Fruit fly (Drosophila melanogaster) whole organism, wandering third instar larva: ENCODE results near the gene ppk26.

Source experiments
- Abd-B ChIP-seq: fragments of >200 bp; optimal IDR thresholded peaks from 2 replicates; lab custom pipeline; 2017; ENCODE audit warnings: missing biosample characterization, missing genetic modification characterization
- CG9705 ChIP-seq: fragments of 200-800 bp; sonication (Bioruptor generic); optimal IDR thresholded peaks from 2 replicates; lab custom pipeline; 2018; ENCODE audit warnings: missing biosample characterization, mild to moderate bottlenecking, missing genetic modification characterization
- HLH106 ChIP-seq: fragments of 200-800 bp; optimal IDR thresholded peaks from 3 replicates; lab custom pipeline; 2019; ENCODE audit warnings: missing biosample characterization, mild to moderate bottlenecking, missing genetic modification characterization, moderate library complexity
- Hr83 ChIP-seq: fragments of 200-300 bp; sonication (Bioruptor generic); optimal IDR thresholded peaks from 2 replicates; lab custom pipeline; 2016; ENCODE audit warnings: missing biosample characterization, mild to moderate bottlenecking, missing genetic modification characterization, moderate library complexity; ENCODE audit not compliant: poor library complexity, severe bottlenecking
- N ChIP-seq: fragments of >200 bp; optimal IDR thresholded peaks from 2 replicates; lab custom pipeline; 2018; ENCODE audit warnings: missing biosample characterization, missing external identifiers, missing genetic modification characterization
- br ChIP-seq: fragments of 200-800 bp; sonication (Bioruptor generic); optimal IDR thresholded peaks from 2 replicates; lab custom pipeline; 2016; ENCODE audit warnings: missing biosample characterization, missing genetic modification characterization
- lola ChIP-seq: fragments of >200 bp; optimal IDR thresholded peaks from 2 replicates; lab custom pipeline; 2017; ENCODE audit warnings: missing biosample characterization, missing genetic modification characterization
- psq ChIP-seq: fragments of 200-800 bp; sonication (Bioruptor generic); optimal IDR thresholded peaks from 3 replicates; lab custom pipeline; 2017; ENCODE audit warnings: missing biosample characterization, mild to moderate bottlenecking, missing genetic modification characterization, moderate library complexity
- sage ChIP-seq: fragments of 200-800 bp; sonication (Bioruptor generic); optimal IDR thresholded peaks from 2 replicates; lab custom pipeline; 2016; ENCODE audit warnings: missing biosample characterization, mild to moderate bottlenecking, missing genetic modification characterization
- tai ChIP-seq: sonication (Bioruptor generic); optimal IDR thresholded peaks from 2 replicates; lab custom pipeline; 2016; ENCODE audit warnings: missing biosample characterization, missing genetic modification characterization
- woc ChIP-seq: sonication (Bioruptor generic); optimal IDR thresholded peaks from 2 replicates; lab custom pipeline; 2016; ENCODE audit warnings: missing biosample characterization, mild to moderate bottlenecking, missing genetic modification characterization

- TF ChIP-seq psq (no peak), tai (GFP tag; lab: Kevin White, UChicago) (no peak), Hr83 (no peak), br (no peak), lola (no peak), N (no peak), Abd-B (no peak), HLH106 (tag; lab: Kevin White, UChicago) (no peak), sage (no peak), woc (GFP tag; lab: Kevin White, UChicago) (no peak), CG9705 (GFP tag; lab: Kevin White, UChicago) (no peak)
These were observed 50.2 kb downstream of the ppk26 start, which contains the start of gene CG7548 for dm6 chr3L:7506117-7506516.
